In the genomic region with DNA sequence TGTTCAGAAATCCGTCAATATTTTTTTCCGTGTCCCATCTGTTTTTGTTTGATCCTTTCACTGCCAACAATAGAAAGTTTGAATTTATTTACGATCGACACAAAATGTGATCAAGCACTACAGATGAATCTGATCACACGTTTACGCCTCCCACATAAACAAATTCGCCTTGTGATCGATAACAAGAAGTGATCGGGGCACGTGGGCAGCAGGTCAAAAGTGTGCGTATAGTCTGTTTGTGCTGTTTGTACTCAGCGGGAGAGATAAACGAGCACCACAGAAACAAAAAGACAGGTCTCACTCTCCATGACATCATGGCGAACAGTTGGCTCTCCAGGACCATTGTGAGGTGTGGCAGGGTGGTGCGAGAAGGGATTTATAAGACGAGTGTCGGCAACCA, we compare ENCODE assay signal across 3 worm cellular contexts.
TF ChIP-seq lines count a peak whose summit lies in the region.

No protein-coding gene starts in this region.

TF ChIP-seq in whole organism, L2 larva, 48 proteins besides CTCF, POLR2A, EP300 and RAD21 (continued from another document):
- TF ChIP-seq sma-3 (GFP tag; optimal IDR thresholded peaks at IDR 0.05; lab: Kevin White, UChicago) = peak; percentile 85
- peak; percentile 97 for TF ChIP-seq nhr-129 (tag; optimal IDR thresholded peaks at IDR 0.05; lab: Kevin White, UChicago)
- peak; percentile 91 for TF ChIP-seq F13H6.1 (tag; optimal IDR thresholded peaks at IDR 0.05; lab: Kevin White, UChicago)
- peak; percentile 94 for TF ChIP-seq crh-2 (tag; optimal IDR thresholded peaks at IDR 0.05; lab: Kevin White, UChicago)
- TF ChIP-seq sma-9 (GFP tag; optimal IDR thresholded peaks at IDR 0.05; lab: Kevin White, UChicago) = peak; percentile 97
- TF ChIP-seq sma-9 (tag; optimal IDR thresholded peaks at IDR 0.05; lab: Kevin White, UChicago) = no peak
- TF ChIP-seq nhr-10 (tag; optimal IDR thresholded peaks at IDR 0.05; lab: Kevin White, UChicago) = peak; percentile 34
- peak; percentile 81 for TF ChIP-seq blmp-1 (tag; optimal IDR thresholded peaks at IDR 0.05; lab: Kevin White, UChicago; ENCODE audit: insufficient read depth)
- no peak for TF ChIP-seq unc-55 (GFP tag; optimal IDR thresholded peaks at IDR 0.05; lab: Kevin White, UChicago)
- no peak for TF ChIP-seq egl-27 (tag; optimal IDR thresholded peaks at IDR 0.05; lab: Kevin White, UChicago)
- peak; percentile 26 for TF ChIP-seq nhr-6 (tag; optimal IDR thresholded peaks at IDR 0.05; lab: Kevin White, UChicago)
- TF ChIP-seq alr-1 (tag; optimal IDR thresholded peaks at IDR 0.05; lab: Kevin White, UChicago) = no peak
- TF ChIP-seq lin-11 (tag; optimal IDR thresholded peaks at IDR 0.05; lab: Kevin White, UChicago) = peak; percentile 48
- peak; percentile 91 for TF ChIP-seq ztf-4 (tag; optimal IDR thresholded peaks at IDR 0.05; lab: Kevin White, UChicago)
- no peak for TF ChIP-seq elt-3 (tag; optimal IDR thresholded peaks at IDR 0.05; lab: Kevin White, UChicago)
- TF ChIP-seq nhr-11 (tag; optimal IDR thresholded peaks at IDR 0.05; lab: Kevin White, UChicago) = no peak
- TF ChIP-seq nhr-12 (tag; optimal IDR thresholded peaks at IDR 0.05; lab: Kevin White, UChicago) = no peak
- TF ChIP-seq nhr-77 (tag; optimal IDR thresholded peaks at IDR 0.05; lab: Kevin White, UChicago) = no peak
- TF ChIP-seq mbf-1 (tag; optimal IDR thresholded peaks at IDR 0.05; lab: Kevin White, UChicago) = no peak
- peak; percentile 67 to 91 for TF ChIP-seq mdl-1 (tag; optimal IDR thresholded peaks at IDR 0.05; lab: Kevin White, UChicago)
- no peak for TF ChIP-seq aly-2 (tag; optimal IDR thresholded peaks at IDR 0.05; lab: Kevin White, UChicago)
- TF ChIP-seq peb-1 (tag; optimal IDR thresholded peaks at IDR 0.05; lab: Kevin White, UChicago) = no peak
- TF ChIP-seq snpc-4 (tag; optimal IDR thresholded peaks at IDR 0.05; lab: Kevin White, UChicago) = no peak
- TF ChIP-seq fos-1 (tag; optimal IDR thresholded peaks at IDR 0.05; lab: Kevin White, UChicago) = peak; percentile 68
- TF ChIP-seq C34F6.9 (tag; optimal IDR thresholded peaks at IDR 0.05; lab: Kevin White, UChicago) = peak; percentile 52
- peak; percentile 56 for TF ChIP-seq gmeb-1 (tag; optimal IDR thresholded peaks at IDR 0.05; lab: Kevin White, UChicago)
TF ChIP-seq in whole organism, L2 larva: peak in this region for 23.

TF ChIP-seq in whole organism, L4 larva, 104 proteins besides CTCF, POLR2A, EP300 and RAD21 (continued from another document and continues in another):
- peak; percentile 63 for TF ChIP-seq pha-4 (GFP tag; IDR thresholded peaks at IDR 0.05; lab: Robert Waterston, UW)
- peak; percentile 66 for TF ChIP-seq pha-4 (tag; optimal IDR thresholded peaks at IDR 0.05; lab: Kevin White, UChicago)
- TF ChIP-seq F37D6.2 (tag; optimal IDR thresholded peaks at IDR 0.05; lab: Kevin White, UChicago) = no peak
- peak; percentile 59 to 96 for TF ChIP-seq daf-16 (GFP tag; optimal IDR thresholded peaks at IDR 0.05; lab: Kevin White, UChicago)
- peak; percentile 99 for TF ChIP-seq daf-16 (tag; optimal IDR thresholded peaks at IDR 0.05; lab: Kevin White, UChicago)
- peak; percentile 20 for TF ChIP-seq rbr-2 (tag; optimal IDR thresholded peaks at IDR 0.05; lab: Kevin White, UChicago)
- no peak for TF ChIP-seq Y105C5A.15 (GFP tag; IDR thresholded peaks at IDR 0.05; lab: Robert Waterston, UW)
- peak; percentile 34 for TF ChIP-seq jun-1 (tag; optimal IDR thresholded peaks at IDR 0.05; lab: Kevin White, UChicago)
- 0 out of 2 replicates have a peak, but pooled peaks have one; percentile 38 for TF ChIP-seq egl-43 (GFP tag; IDR thresholded peaks at IDR 0.05; lab: Robert Waterston, UW)
- no peak for TF ChIP-seq skn-1 (tag; optimal IDR thresholded peaks at IDR 0.05; lab: Kevin White, UChicago)
- peak; percentile 18 for TF ChIP-seq aha-1 (tag; lab: Kevin White, UChicago)
- no peak for TF ChIP-seq lin-39 (tag; optimal IDR thresholded peaks at IDR 0.05; lab: Kevin White, UChicago)
- peak; percentile 100 for TF ChIP-seq nhr-28 (tag; optimal IDR thresholded peaks at IDR 0.05; lab: Kevin White, UChicago)
- peak; percentile 27; the same call in 1 of the 2 replicates for TF ChIP-seq ceh-20 (GFP tag; IDR thresholded peaks at IDR 0.05; lab: Robert Waterston, UW)
- no peak for TF ChIP-seq zag-1 (tag; optimal IDR thresholded peaks at IDR 0.05; lab: Kevin White, UChicago)
- TF ChIP-seq daf-8 (GFP tag; IDR thresholded peaks at IDR 0.05; lab: Robert Waterston, UW) = no peak
- no peak for TF ChIP-seq ceh-32 (tag; optimal IDR thresholded peaks at IDR 0.05; lab: Kevin White, UChicago; ENCODE audit: poor library complexity)
- no peak for TF ChIP-seq unc-130 (GFP tag; optimal IDR thresholded peaks at IDR 0.05; lab: Kevin White, UChicago)
- TF ChIP-seq mes-2 (tag; optimal IDR thresholded peaks at IDR 0.05; lab: Kevin White, UChicago; ENCODE audit: poor library complexity, severe bottlenecking) = peak; percentile 46
- TF ChIP-seq madf-9 (GFP tag; conservative IDR thresholded peaks at IDR 0.05; lab: Robert Waterston, UW) = no peak
- TF ChIP-seq T20F7.1 (GFP tag; optimal IDR thresholded peaks at IDR 0.05; lab: Kevin White, UChicago) = peak; percentile 62
- peak; percentile 90 for TF ChIP-seq nhr-102 (tag; optimal IDR thresholded peaks at IDR 0.05; lab: Kevin White, UChicago)
- no peak for TF ChIP-seq Y48G9A.11 (GFP tag; IDR thresholded peaks at IDR 0.05; lab: Robert Waterston, UW)
- TF ChIP-seq fos-1 (tag; optimal IDR thresholded peaks at IDR 0.05; lab: Kevin White, UChicago) = peak; percentile 16
- no peak for TF ChIP-seq ctbp-1 (GFP tag; IDR thresholded peaks at IDR 0.05; lab: Robert Waterston, UW)
- peak; percentile 84 for TF ChIP-seq nhr-10 (tag; optimal IDR thresholded peaks at IDR 0.05; lab: Kevin White, UChicago)
- no peak for TF ChIP-seq nhr-41 (GFP tag; IDR thresholded peaks at IDR 0.05; lab: Robert Waterston, UW)
- TF ChIP-seq fkh-10 (GFP tag; optimal IDR thresholded peaks at IDR 0.05; lab: Kevin White, UChicago) = no peak
- TF ChIP-seq unc-62 (GFP tag; optimal IDR thresholded peaks at IDR 0.05 in 1 of 2; lab: Kevin White, UChicago) = peak in 1 of 2 experiments; percentile 98
- no peak for TF ChIP-seq unc-62 (tag; optimal IDR thresholded peaks at IDR 0.05; lab: Kevin White, UChicago)
- TF ChIP-seq cey-2 (tag; optimal IDR thresholded peaks at IDR 0.05; lab: Kevin White, UChicago; ENCODE audit: borderline replicate concordance, insufficient read depth) = no peak
- peak; percentile 38 to 63 for TF ChIP-seq lsy-2 (tag; optimal IDR thresholded peaks at IDR 0.05; lab: Kevin White, UChicago)
- TF ChIP-seq nhr-48 (tag; optimal IDR thresholded peaks at IDR 0.05; lab: Kevin White, UChicago) = peak; percentile 87
- peak; percentile 78 for TF ChIP-seq mep-1 (tag; optimal IDR thresholded peaks at IDR 0.05; lab: Kevin White, UChicago)
- no peak; the same call in 1 of the 2 replicates for TF ChIP-seq vab-7 (GFP tag; IDR thresholded peaks at IDR 0.05; lab: Robert Waterston, UW)
- peak; percentile 1 for TF ChIP-seq dpl-1 (GFP tag; optimal IDR thresholded peaks at IDR 0.05; lab: Kevin White, UChicago)
- peak; percentile 97 for TF ChIP-seq hlh-30 (tag; optimal IDR thresholded peaks at IDR 0.05; lab: Kevin White, UChicago; ENCODE audit: insufficient read depth)
- peak; percentile 69 for TF ChIP-seq gei-8 (GFP tag; optimal IDR thresholded peaks at IDR 0.05; lab: Kevin White, UChicago)
- TF ChIP-seq set-16 (GFP tag; IDR thresholded peaks at IDR 0.05; lab: Robert Waterston, UW) = peak; percentile 45; the same call in 1 of the 2 replicates
- TF ChIP-seq zfp-3 (GFP tag; conservative IDR thresholded peaks at IDR 0.05; lab: Robert Waterston, UW) = peak; percentile 72; the same call in 1 of the 2 replicates
- peak; percentile 50 for TF ChIP-seq hmg-1.1 (GFP tag; IDR thresholded peaks at IDR 0.05; lab: Robert Waterston, UW)
- TF ChIP-seq arid-1 (GFP tag; conservative IDR thresholded peaks at IDR 0.05; lab: Robert Waterston, UW) = no peak
- TF ChIP-seq spr-1 (tag; optimal IDR thresholded peaks at IDR 0.05; lab: Kevin White, UChicago) = no peak
- TF ChIP-seq mxl-3 (GFP tag; optimal IDR thresholded peaks at IDR 0.05; lab: Kevin White, UChicago) = peak; percentile 92
- peak; percentile 92 for TF ChIP-seq tra-1 (GFP tag; IDR thresholded peaks at IDR 0.05; lab: Robert Waterston, UW)
- peak; percentile 99 for TF ChIP-seq hlh-11 (tag; optimal IDR thresholded peaks at IDR 0.05; lab: Kevin White, UChicago)
- TF ChIP-seq nhr-6 (tag; optimal IDR thresholded peaks at IDR 0.05; lab: Kevin White, UChicago) = peak; percentile 44
- TF ChIP-seq nhr-77 (tag; optimal IDR thresholded peaks at IDR 0.05; lab: Kevin White, UChicago) = peak; percentile 78
- TF ChIP-seq hif-1 (tag; optimal IDR thresholded peaks at IDR 0.05; lab: Kevin White, UChicago) = peak in 1 of 2 experiments; percentile 88
- TF ChIP-seq saeg-2 (GFP tag; IDR thresholded peaks at IDR 0.05; lab: Robert Waterston, UW) = peak; percentile 83
- no peak for TF ChIP-seq nhr-237 (tag; optimal IDR thresholded peaks at IDR 0.05; lab: Kevin White, UChicago)

TF ChIP-seq in whole organism, late embryonic, 69 proteins besides CTCF, POLR2A, EP300 and RAD21 (continued from another document):
- TF ChIP-seq unc-3 (GFP tag; conservative IDR thresholded peaks at IDR 0.05; lab: Robert Waterston, UW) = no peak
- TF ChIP-seq unc-3 (tag; optimal IDR thresholded peaks at IDR 0.05; lab: Kevin White, UChicago) = no peak
- TF ChIP-seq C08G9.2 (tag; optimal IDR thresholded peaks at IDR 0.05; lab: Kevin White, UChicago) = no peak
- peak; percentile 17 for TF ChIP-seq sdc-2 (tag; optimal IDR thresholded peaks at IDR 0.05; lab: Kevin White, UChicago)
- TF ChIP-seq pax-1 (tag; optimal IDR thresholded peaks at IDR 0.05; lab: Kevin White, UChicago) = no peak
- no peak for TF ChIP-seq unc-42 (tag; optimal IDR thresholded peaks at IDR 0.05; lab: Kevin White, UChicago)
- TF ChIP-seq unc-86 (tag; optimal IDR thresholded peaks at IDR 0.05; lab: Kevin White, UChicago) = no peak
- TF ChIP-seq hlh-8 (tag; optimal IDR thresholded peaks at IDR 0.05; lab: Kevin White, UChicago) = no peak
- no peak for TF ChIP-seq eyg-1 (tag; optimal IDR thresholded peaks at IDR 0.05; lab: Kevin White, UChicago)
- no peak for TF ChIP-seq nhr-11 (tag; optimal IDR thresholded peaks at IDR 0.05; lab: Kevin White, UChicago)
- no peak for TF ChIP-seq gmeb-2 (tag; optimal IDR thresholded peaks at IDR 0.05; lab: Kevin White, UChicago)
- no peak for TF ChIP-seq K02D7.2 (tag; optimal IDR thresholded peaks at IDR 0.05; lab: Kevin White, UChicago)
- no peak for TF ChIP-seq fkh-10 (GFP tag; optimal IDR thresholded peaks at IDR 0.05; lab: Kevin White, UChicago)
- TF ChIP-seq zip-5 (tag; optimal IDR thresholded peaks at IDR 0.05; lab: Kevin White, UChicago) = no peak
- no peak for TF ChIP-seq pros-1 (tag; optimal IDR thresholded peaks at IDR 0.05; lab: Kevin White, UChicago)
- no peak for TF ChIP-seq ceh-9 (tag; optimal IDR thresholded peaks at IDR 0.05; lab: Kevin White, UChicago)
- no peak for TF ChIP-seq ahr-1 (tag; optimal IDR thresholded peaks at IDR 0.05; lab: Kevin White, UChicago)
- peak; percentile 60 for TF ChIP-seq ceh-18 (tag; optimal IDR thresholded peaks at IDR 0.05; lab: Kevin White, UChicago)
- no peak for TF ChIP-seq pag-3 (tag; optimal IDR thresholded peaks at IDR 0.05; lab: Kevin White, UChicago; ENCODE audit: borderline replicate concordance)
- TF ChIP-seq tbx-7 (tag; optimal IDR thresholded peaks at IDR 0.05; lab: Kevin White, UChicago) = no peak
- no peak for TF ChIP-seq T23F11.4 (GFP tag; optimal IDR thresholded peaks at IDR 0.05; lab: Kevin White, UChicago)
- no peak for TF ChIP-seq lim-6 (tag; optimal IDR thresholded peaks at IDR 0.05; lab: Kevin White, UChicago)
- no peak for TF ChIP-seq syd-9 (tag; optimal IDR thresholded peaks at IDR 0.05; lab: Kevin White, UChicago)
- TF ChIP-seq tbx-2 (tag; optimal IDR thresholded peaks at IDR 0.05; lab: Kevin White, UChicago) = peak; percentile 75
- no peak for TF ChIP-seq che-1 (tag; optimal IDR thresholded peaks at IDR 0.05; lab: Kevin White, UChicago)
- peak; percentile 66 for TF ChIP-seq hlh-30 (tag; optimal IDR thresholded peaks at IDR 0.05; lab: Kevin White, UChicago; ENCODE audit: insufficient read depth)
- TF ChIP-seq C38D4.7 (GFP tag; optimal IDR thresholded peaks at IDR 0.05; lab: Kevin White, UChicago) = no peak
- no peak for TF ChIP-seq hlh-6 (tag; optimal IDR thresholded peaks at IDR 0.05; lab: Kevin White, UChicago)
- no peak for TF ChIP-seq ceh-22 (tag; optimal IDR thresholded peaks at IDR 0.05; lab: Kevin White, UChicago)
